Fruit fly (Drosophila melanogaster) whole organism, pupa: ENCODE measurements around the gene CG1116.
A peak's percentile ranks its signal among the peaks of the same experiment; 100 is the strongest.

Source experiments
- CG10348 ChIP-seq: fragments of 200-800 bp; sonication (Bioruptor generic); IDR thresholded peaks from 2 replicates; pipeline ENCODE4 v1.3.6; 2022; ENCODE audit warnings: missing biosample characterization, missing genetic modification characterization
- CG12605 ChIP-seq: fragments of 200-800 bp; sonication (Bioruptor generic); IDR thresholded peaks from 2 replicates; pipeline ENCODE4 v1.3.6; 2022; ENCODE audit warnings: missing biosample characterization, missing genetic modification characterization
- CG15710 ChIP-seq: fragments of 200-800 bp; sonication (Bioruptor generic); optimal IDR thresholded peaks from 2 replicates; lab custom pipeline; 2018; ENCODE audit warnings: missing biosample characterization, mild to moderate bottlenecking, missing genetic modification characterization, moderate library complexity
- CG32121 ChIP-seq: fragments of 200-800 bp; sonication (Bioruptor generic); IDR thresholded peaks from 2 replicates; pipeline ENCODE4 v1.3.6; 2022; ENCODE audit warnings: missing biosample characterization, missing genetic modification characterization
- CG34367 ChIP-seq: fragments of 200-800 bp; sonication (Bioruptor generic); optimal IDR thresholded peaks from 2 replicates; lab custom pipeline; 2018; ENCODE audit warnings: missing biosample characterization, mild to moderate bottlenecking, missing genetic modification characterization
- CG4496 ChIP-seq: fragments of 200-800 bp; sonication (Bioruptor generic); IDR thresholded peaks from 3 replicates; pipeline ENCODE4 v1.3.6; 2022; ENCODE audit warnings: missing biosample characterization, missing genetic modification characterization
- D1 ChIP-seq: fragments of 200-800 bp; sonication (Bioruptor generic); optimal IDR thresholded peaks from 2 replicates; lab custom pipeline; 2018; ENCODE audit warnings: missing biosample characterization, mild to moderate bottlenecking, missing genetic modification characterization, moderate library complexity
- EcR ChIP-seq: fragments of 200-800 bp; sonication (Bioruptor generic); optimal IDR thresholded peaks from 3 replicates; lab custom pipeline; 2019; ENCODE audit warnings: missing biosample characterization, missing genetic modification characterization, mild to moderate bottlenecking, moderate library complexity, missing genetic modification reagents
- Ets98B ChIP-seq: fragments of 200-800 bp; sonication (Bioruptor generic); IDR thresholded peaks from 2 replicates; pipeline ENCODE4 v1.3.6; 2022; ENCODE audit warnings: missing biosample characterization, missing genetic modification characterization
- Pif1A ChIP-seq: fragments of 200-800 bp; sonication (Bioruptor generic); optimal IDR thresholded peaks from 3 replicates; lab custom pipeline; 2016; ENCODE audit warnings: missing biosample characterization, missing genetic modification characterization
- Pif1B ChIP-seq: fragments of 200-800 bp; sonication (Bioruptor generic); optimal IDR thresholded peaks from 3 replicates; lab custom pipeline; 2016; ENCODE audit warnings: missing biosample characterization, missing genetic modification characterization
- fd96Ca ChIP-seq: fragments of 200-800 bp; sonication (Bioruptor generic); IDR thresholded peaks from 3 replicates; pipeline ENCODE4 v1.3.6; 2022; ENCODE audit warnings: missing biosample characterization, missing genetic modification characterization

Gene CG1116

dm6 chr3R:5270806-5271205 is 51.3 kb downstream of the CG1116 start:
- TF ChIP-seq CG34367: peak; percentile 1
- TF ChIP-seq CG32121 (GFP tag; lab: Robert Waterston, UW): peak; percentile 54; the same call in 1 of the 2 replicates
- peak; percentile 70; the same call in 2 of the 3 replicates for TF ChIP-seq CG4496 (GFP tag; lab: Robert Waterston, UW)
- no peak for TF ChIP-seq EcR
- peak; percentile 4 for TF ChIP-seq Pif1A (GFP tag; lab: Kevin White, UChicago)
- TF ChIP-seq CG10348: no peak
- no peak for TF ChIP-seq fd96Ca (GFP tag; lab: Robert Waterston, UW)
- peak; percentile 8 for TF ChIP-seq D1 (tag; lab: Kevin White, UChicago)
- no peak for TF ChIP-seq Pif1B (GFP tag; lab: Kevin White, UChicago)
- TF ChIP-seq CG12605: peak; percentile 17; the same call in 1 of the 2 replicates
- TF ChIP-seq Ets98B: peak; percentile 65
- TF ChIP-seq CG15710 (tag; lab: Kevin White, UChicago): peak; percentile 13
- TF ChIP-seq, all 21 proteins: peak for 8
